Fruit fly (Drosophila melanogaster) whole organism, embryonic: ENCODE data around the gene Nagk.

ENCODE experiments used
- B-H2 ChIP-seq: fragments of 200-800 bp; sonication (Bioruptor generic); optimal IDR thresholded peaks from 2 replicates; lab custom pipeline; 2018; ENCODE audit warnings: missing biosample characterization, mild to moderate bottlenecking, missing genetic modification characterization
- Bdp1 ChIP-seq: fragments of 200-800 bp; sonication (Bioruptor generic); optimal IDR thresholded peaks from 3 replicates; lab custom pipeline; 2016; ENCODE audit warnings: missing biosample characterization, missing genetic modification characterization
- CG10462 ChIP-seq: fragments of 200-800 bp; sonication (Bioruptor generic); optimal IDR thresholded peaks from 2 replicates; lab custom pipeline; 2016; ENCODE audit warnings: missing biosample characterization, missing genetic modification characterization
- CG12071 ChIP-seq: fragments of 200-800 bp; sonication (Bioruptor generic); optimal IDR thresholded peaks from 3 replicates; lab custom pipeline; 2018; ENCODE audit warnings: missing biosample characterization, mild to moderate bottlenecking, missing genetic modification characterization
- CG12391 ChIP-seq: fragments of 200-800 bp; sonication (Bioruptor generic); optimal IDR thresholded peaks from 3 replicates; lab custom pipeline; 2018; ENCODE audit warnings: missing biosample characterization, mild to moderate bottlenecking, missing genetic modification characterization, moderate library complexity
- CG15696 ChIP-seq: fragments of 200-800 bp; sonication (Bioruptor generic); optimal IDR thresholded peaks from 2 replicates; lab custom pipeline; 2019; ENCODE audit warnings: missing biosample characterization, mild to moderate bottlenecking, missing genetic modification characterization, moderate library complexity
- CG1647 ChIP-seq: fragments of 200-800 bp; sonication (Bioruptor generic); optimal IDR thresholded peaks from 3 replicates; lab custom pipeline; 2016; ENCODE audit warnings: missing biosample characterization, missing genetic modification characterization
- CG18476 ChIP-seq: fragments of 200-800 bp; sonication (Bioruptor generic); optimal IDR thresholded peaks from 2 replicates; lab custom pipeline; 2016; ENCODE audit warnings: missing biosample characterization, mild to moderate bottlenecking, missing genetic modification characterization
- CG18619 ChIP-seq: fragments of 200-800 bp; sonication (Bioruptor generic); optimal IDR thresholded peaks from 3 replicates; lab custom pipeline; 2017; ENCODE audit warnings: missing biosample characterization, mild to moderate bottlenecking, missing genetic modification characterization
- CG2129 ChIP-seq: fragments of 200-800 bp; sonication (Bioruptor generic); IDR thresholded peaks from 2 replicates; pipeline ENCODE4 v1.3.6; 2022; ENCODE audit warnings: missing biosample characterization, missing genetic modification characterization; ENCODE audit not compliant: partially characterized antibody
- CG2199 ChIP-seq: fragments of 200-800 bp; sonication (Bioruptor generic); IDR thresholded peaks from 3 replicates; pipeline ENCODE4 v1.3.6; 2022; ENCODE audit warnings: missing biosample characterization, missing genetic modification characterization
- CG2889 ChIP-seq: fragments of 200-800 bp; sonication (Bioruptor generic); IDR thresholded peaks from 3 replicates; pipeline ENCODE4 v1.3.6; 2022; ENCODE audit warnings: missing biosample characterization, missing genetic modification characterization
- CG32767 ChIP-seq: fragments of 200-800 bp; sonication (Bioruptor generic); IDR thresholded peaks from 2 replicates; pipeline ENCODE4 v1.3.6; 2022; ENCODE audit warnings: missing biosample characterization, missing genetic modification characterization
- CG3281 ChIP-seq: fragments of 200-800 bp; sonication (Bioruptor generic); optimal IDR thresholded peaks from 3 replicates; lab custom pipeline; 2017; ENCODE audit warnings: missing biosample characterization, mild to moderate bottlenecking, missing genetic modification characterization
- CG34376 ChIP-seq: fragments of 200-800 bp; sonication (Bioruptor generic); optimal IDR thresholded peaks from 2 replicates; lab custom pipeline; 2018; ENCODE audit warnings: missing biosample characterization, mild to moderate bottlenecking, missing genetic modification characterization
- CG3838 ChIP-seq: fragments of 200-800 bp; sonication (Bioruptor generic); optimal IDR thresholded peaks from 3 replicates; lab custom pipeline; 2016; ENCODE audit warnings: missing biosample characterization, missing genetic modification characterization
- CG43689 ChIP-seq: fragments of 200-800 bp; sonication (Bioruptor generic); IDR thresholded peaks from 2 replicates; pipeline ENCODE4 v1.3.6; 2022; ENCODE audit warnings: missing biosample characterization, missing genetic modification characterization
- CG4617 ChIP-seq: fragments of 200-800 bp; sonication (Bioruptor generic); optimal IDR thresholded peaks from 3 replicates; lab custom pipeline; 2016; ENCODE audit warnings: missing biosample characterization, missing genetic modification characterization, borderline replicate concordance
- CG4707 ChIP-seq: fragments of 200-800 bp; sonication (Bioruptor generic); optimal IDR thresholded peaks from 2 replicates; lab custom pipeline; 2018; ENCODE audit warnings: missing biosample characterization, mild to moderate bottlenecking, missing genetic modification characterization, moderate library complexity
- CG7357 ChIP-seq: fragments of 200-800 bp; sonication (Bioruptor generic); IDR thresholded peaks from 3 replicates; pipeline ENCODE4 v1.3.6; 2022; ENCODE audit warnings: missing biosample characterization, missing genetic modification characterization
- CG9215 ChIP-seq: fragments of 200-800 bp; sonication (Bioruptor generic); IDR thresholded peaks from 2 replicates; pipeline ENCODE4 v1.3.6; 2022; ENCODE audit warnings: missing biosample characterization, missing genetic modification characterization
- CG9817 ChIP-seq: fragments of 200-800 bp; sonication (Bioruptor generic); optimal IDR thresholded peaks from 2 replicates; lab custom pipeline; 2018; ENCODE audit warnings: missing biosample characterization, mild to moderate bottlenecking, missing genetic modification characterization, moderate library complexity
- Doc2 ChIP-seq: fragments of 200-800 bp; sonication (Bioruptor generic); IDR thresholded peaks from 2 replicates; pipeline ENCODE4 v1.3.6; 2022; ENCODE audit warnings: missing biosample characterization, missing genetic modification characterization
- Fer2 ChIP-seq: fragments of 200-800 bp; sonication (Bioruptor generic); optimal IDR thresholded peaks from 2 replicates; lab custom pipeline; 2018; ENCODE audit warnings: missing biosample characterization, mild to moderate bottlenecking, missing genetic modification characterization, moderate library complexity
- HLH3B ChIP-seq: fragments of 200-800 bp; sonication (Bioruptor generic); IDR thresholded peaks from 2 replicates; pipeline ENCODE4 v1.3.6; 2022; ENCODE audit warnings: missing biosample characterization, missing genetic modification characterization
- Hmx ChIP-seq: fragments of 200-800 bp; sonication (Bioruptor generic); optimal IDR thresholded peaks from 2 replicates; lab custom pipeline; 2016; ENCODE audit warnings: missing biosample characterization, missing genetic modification characterization
- Hr39 ChIP-seq: fragments of >200 bp; optimal IDR thresholded peaks from 2 replicates; lab custom pipeline; 2017
- Mrtf ChIP-seq: fragments of 200-800 bp; sonication (Bioruptor generic); IDR thresholded peaks from 3 replicates; pipeline ENCODE4 v1.3.6; 2022; ENCODE audit warnings: missing biosample characterization, missing genetic modification characterization
- Side ChIP-seq: fragments of 200-800 bp; sonication (Bioruptor generic); optimal IDR thresholded peaks from 2 replicates; lab custom pipeline; 2016; ENCODE audit warnings: missing biosample characterization, missing genetic modification characterization
- Xbp1 ChIP-seq: fragments of 200-800 bp; sonication (Bioruptor generic); optimal IDR thresholded peaks from 3 replicates; lab custom pipeline; 2016; ENCODE audit warnings: missing biosample characterization, mild to moderate bottlenecking, missing genetic modification characterization
- bbx ChIP-seq: fragments of 200-800 bp; sonication (Bioruptor generic); IDR thresholded peaks from 2 replicates; pipeline ENCODE4 v1.3.6; 2022; ENCODE audit warnings: missing biosample characterization, missing genetic modification characterization; ENCODE audit not compliant: partially characterized antibody
- bcd ChIP-seq: fragments of 200-800 bp; sonication (Bioruptor generic); optimal IDR thresholded peaks from 2 replicates; lab custom pipeline; 2017; ENCODE audit warnings: missing biosample characterization, mild to moderate bottlenecking, missing genetic modification characterization
- bowl ChIP-seq: fragments of 200-800 bp; sonication (Bioruptor generic); IDR thresholded peaks from 2 replicates; pipeline ENCODE4 v1.3.6; 2022; ENCODE audit warnings: missing biosample characterization, missing genetic modification characterization
- cwo ChIP-seq: fragments of 200-800 bp; sonication (Bioruptor generic); optimal IDR thresholded peaks from 3 replicates; lab custom pipeline; 2017; ENCODE audit warnings: missing biosample characterization, missing genetic modification characterization, mild to moderate bottlenecking, moderate library complexity, missing genetic modification reagents
- fd64A ChIP-seq: fragments of 200-800 bp; sonication (Bioruptor generic); optimal IDR thresholded peaks from 3 replicates; lab custom pipeline; 2018; ENCODE audit warnings: missing biosample characterization, mild to moderate bottlenecking, missing genetic modification characterization
- fu2 ChIP-seq: fragments of 200-800 bp; sonication (Bioruptor generic); optimal IDR thresholded peaks from 2 replicates; lab custom pipeline; 2016; ENCODE audit warnings: missing biosample characterization, missing genetic modification characterization
- gro ChIP-seq: fragments of 200-800 bp; sonication (Bioruptor generic); optimal IDR thresholded peaks from 2 replicates; lab custom pipeline; 2016; ENCODE audit warnings: missing biosample characterization, missing genetic modification characterization
- gsb-n ChIP-seq: fragments of 200-800 bp; sonication (Bioruptor generic); optimal IDR thresholded peaks from 3 replicates; lab custom pipeline; 2018; ENCODE audit warnings: missing biosample characterization, mild to moderate bottlenecking, missing genetic modification characterization
- her ChIP-seq: fragments of 200-800 bp; sonication (Bioruptor generic); optimal IDR thresholded peaks from 2 replicates; lab custom pipeline; 2016; ENCODE audit warnings: missing biosample characterization, missing genetic modification characterization
- jing ChIP-seq: fragments of 200-800 bp; sonication (Bioruptor generic); optimal IDR thresholded peaks from 2 replicates; lab custom pipeline; 2018; ENCODE audit warnings: missing biosample characterization, mild to moderate bottlenecking, missing genetic modification characterization
- kni ChIP-seq: fragments of 200-800 bp; sonication (Bioruptor generic); optimal IDR thresholded peaks from 3 replicates; lab custom pipeline; 2017; ENCODE audit warnings: mild to moderate bottlenecking, missing biosample characterization, missing genetic modification reagents, missing genetic modification characterization
- pfk ChIP-seq: fragments of 200-800 bp; sonication (Bioruptor generic); optimal IDR thresholded peaks from 2 replicates; lab custom pipeline; 2018; ENCODE audit warnings: missing biosample characterization, mild to moderate bottlenecking, missing genetic modification characterization, moderate library complexity
- ranshi ChIP-seq: fragments of 200-800 bp; sonication (Bioruptor generic); IDR thresholded peaks from 2 replicates; pipeline ENCODE4 v1.3.6; 2022; ENCODE audit warnings: missing biosample characterization, missing genetic modification characterization
- rib ChIP-seq: fragments of 200-800 bp; sonication (Bioruptor generic); IDR thresholded peaks from 2 replicates; pipeline ENCODE4 v1.3.6; 2022; ENCODE audit warnings: missing biosample characterization, missing genetic modification characterization
- row ChIP-seq: fragments of 200-800 bp; sonication (Bioruptor generic); IDR thresholded peaks from 3 replicates; pipeline ENCODE4 v1.3.6; 2022; ENCODE audit warnings: missing biosample characterization, missing genetic modification characterization
- sima ChIP-seq: fragments of 200-800 bp; sonication (Bioruptor generic); optimal IDR thresholded peaks from 2 replicates; lab custom pipeline; 2016; ENCODE audit warnings: missing biosample characterization, missing genetic modification characterization
- slou ChIP-seq: fragments of 200-800 bp; sonication (Bioruptor generic); optimal IDR thresholded peaks from 3 replicates; lab custom pipeline; 2016; ENCODE audit warnings: missing biosample characterization, missing genetic modification characterization
- tup ChIP-seq: fragments of 200-800 bp; sonication (Bioruptor generic); optimal IDR thresholded peaks from 2 replicates; lab custom pipeline; 2016; ENCODE audit warnings: missing biosample characterization, mild to moderate bottlenecking, missing genetic modification characterization, moderate library complexity
- yki ChIP-seq: fragments of >200 bp; optimal IDR thresholded peaks from 3 replicates; lab custom pipeline; 2018
- zen2 ChIP-seq: fragments of 200-800 bp; sonication (Bioruptor generic); IDR thresholded peaks from 3 replicates; pipeline ENCODE4 v1.3.6; 2022; ENCODE audit warnings: missing biosample characterization, missing genetic modification characterization; ENCODE audit not compliant: partially characterized antibody

Nagk gene

dm6 chr3R:15319912-15320746 lies 22.9 kb downstream of the Nagk start, which contains the start of the genes CG6276 and CG44040 (continued):
- TF ChIP-seq bcd (GFP tag; lab: Kevin White, UChicago) = peak; percentile 48
- TF ChIP-seq gsb-n (tag; lab: Kevin White, UChicago) = peak; percentile 2
- no peak for TF ChIP-seq CG32767 (GFP tag; lab: Robert Waterston, UW)
- no peak for TF ChIP-seq CG1647 (GFP tag; lab: Kevin White, UChicago)
- TF ChIP-seq HLH3B (GFP tag; lab: Robert Waterston, UW) = 0 out of 2 replicates have a peak, but pooled peaks have one; percentile 23
- TF ChIP-seq CG43689 (GFP tag; lab: Robert Waterston, UW) = peak; percentile 43; the same call in 1 of the 2 replicates
- no peak for TF ChIP-seq Hmx (GFP tag; lab: Kevin White, UChicago)
- no peak for TF ChIP-seq fu2
- TF ChIP-seq CG12391 (tag; lab: Kevin White, UChicago) = peak; percentile 49
- TF ChIP-seq bbx (GFP tag; lab: Robert Waterston, UW) = no peak
- TF ChIP-seq kni = no peak
- TF ChIP-seq Doc2 (GFP tag; lab: Robert Waterston, UW) = no peak
- TF ChIP-seq B-H2 = peak; percentile 45
- TF ChIP-seq CG3281 (GFP tag; lab: Kevin White, UChicago) = peak; percentile 70
- peak; percentile 22 for TF ChIP-seq CG10462 (GFP tag; lab: Kevin White, UChicago)
- TF ChIP-seq Hr39 (lab: Kevin White, UChicago) = no peak
- peak; percentile 6 for TF ChIP-seq Side (GFP tag; lab: Kevin White, UChicago)
- no peak for TF ChIP-seq CG3838 (GFP tag; lab: Kevin White, UChicago)
- TF ChIP-seq yki = no peak
- no peak for TF ChIP-seq CG18476 (GFP tag; lab: Kevin White, UChicago)
- peak; percentile 73 for TF ChIP-seq row (GFP tag; lab: Robert Waterston, UW)
- peak; percentile 24 for TF ChIP-seq CG4617 (GFP tag; lab: Kevin White, UChicago)
- no peak for TF ChIP-seq CG2199 (GFP tag; lab: Robert Waterston, UW)
- peak; percentile 39; the same call in 1 of the 3 replicates for TF ChIP-seq Mrtf (GFP tag; lab: Robert Waterston, UW)
- no peak for TF ChIP-seq rib (GFP tag; lab: Robert Waterston, UW)
- TF ChIP-seq fd64A (GFP tag; lab: Kevin White, UChicago) = peak; percentile 39
- no peak for TF ChIP-seq CG4707
- TF ChIP-seq slou = no peak
- no peak for TF ChIP-seq Bdp1 (GFP tag; lab: Kevin White, UChicago)
- peak; percentile 42 for TF ChIP-seq CG9817 (tag; lab: Kevin White, UChicago)
- no peak for TF ChIP-seq CG2129
- TF ChIP-seq CG15696 (tag; lab: Kevin White, UChicago) = peak; percentile 16
- TF ChIP-seq cwo (GFP tag; lab: Kevin White, UChicago) = peak; percentile 6
- peak; percentile 46; the same call in 1 of the 2 replicates for TF ChIP-seq CG9215 (GFP tag; lab: Robert Waterston, UW)
- TF ChIP-seq Xbp1 = peak; percentile 35
- peak; percentile 58 for TF ChIP-seq ranshi (GFP tag; lab: Robert Waterston, UW)
- peak; percentile 58 for TF ChIP-seq CG34376 (GFP tag; lab: Kevin White, UChicago)
- peak; percentile 30 for TF ChIP-seq CG18619 (GFP tag; lab: Kevin White, UChicago)
- TF ChIP-seq pfk = no peak
- TF ChIP-seq her = peak; percentile 4
- no peak for TF ChIP-seq CG7357 (GFP tag; lab: Robert Waterston, UW)
- no peak for TF ChIP-seq zen2 (GFP tag; lab: Robert Waterston, UW)
- no peak for TF ChIP-seq tup (GFP tag; lab: Kevin White, UChicago)
- peak; percentile 24 for TF ChIP-seq Fer2 (tag; lab: Kevin White, UChicago)
- peak; percentile 21 for TF ChIP-seq CG12071
- TF ChIP-seq jing (GFP tag; lab: Kevin White, UChicago) = no peak
- TF ChIP-seq gro (GFP tag; lab: Kevin White, UChicago) = peak; percentile 37
- no peak for TF ChIP-seq sima (GFP tag; lab: Kevin White, UChicago)
- no peak for TF ChIP-seq CG2889
- no peak for TF ChIP-seq bowl (GFP tag; lab: Robert Waterston, UW)
